Fruit fly (Drosophila melanogaster): ENCODE results near the gene CSN8.

CSN8 gene

dm6 chr2L:8370364-8371326, 6.0 kb downstream of the CSN8 start, which contains the start of gene CG17292 (continued):
- TF ChIP-seq CG8924 (tag; optimal IDR thresholded peaks at IDR 0.05) (peak; percentile 43), shn (GFP tag; optimal IDR thresholded peaks at IDR 0.05) (peak; percentile 46), ftz-f1 (GFP tag; optimal IDR thresholded peaks at IDR 0.05) (peak; percentile 67), scrt (GFP tag; optimal IDR thresholded peaks at IDR 0.05) (no peak), CG12769 (tag; optimal IDR thresholded peaks at IDR 0.05) (peak; percentile 75), CkIIα-i1 (GFP tag; IDR thresholded peaks at IDR 0.05) (no peak), Hr3 (GFP tag; optimal IDR thresholded peaks at IDR 0.05) (no peak), bowl (GFP tag; IDR thresholded peaks at IDR 0.05) (peak; percentile 59; the same call in 1 of the 2 replicates), CG11504 (tag; optimal IDR thresholded peaks at IDR 0.05) (peak; percentile 25), CG7928 (GFP tag; optimal IDR thresholded peaks at IDR 0.05) (peak; percentile 28), pho (GFP tag; optimal IDR thresholded peaks at IDR 0.05) (peak; percentile 37), pita (GFP tag; optimal IDR thresholded peaks at IDR 0.05) (no peak), CG8290 (GFP tag; optimal IDR thresholded peaks at IDR 0.05) (no peak), CG8290 (tag; optimal IDR thresholded peaks at IDR 0.05) (peak in 1 of 2 experiments; percentile 88), CG12391 (tag; optimal IDR thresholded peaks at IDR 0.05) (peak; percentile 42), ap (GFP tag; IDR thresholded peaks at IDR 0.05) (0 out of 2 replicates have a peak, but pooled peaks have one; percentile 39), grau (tag; optimal IDR thresholded peaks at IDR 0.05) (peak; percentile 39), tap (tag; optimal IDR thresholded peaks at IDR 0.05) (peak; percentile 24), Trl (optimal IDR thresholded peaks at IDR 0.05) (no peak), Trl (GFP tag; optimal IDR thresholded peaks at IDR 0.05) (peak; percentile 43), kni (GFP tag; optimal IDR thresholded peaks at IDR 0.05) (peak; percentile 25), Fer2 (tag; optimal IDR thresholded peaks at IDR 0.05) (no peak), Hr51 (GFP tag; optimal IDR thresholded peaks at IDR 0.05) (peak in 1 of 2 experiments; percentile 23), Sin3A (optimal IDR thresholded peaks at IDR 0.05) (no peak), nom (GFP tag; optimal IDR thresholded peaks at IDR 0.05) (no peak), sens-2 (GFP tag; IDR thresholded peaks at IDR 0.05) (no peak), TFAM (GFP tag; optimal IDR thresholded peaks at IDR 0.05) (no peak), CG9215 (GFP tag; IDR thresholded peaks at IDR 0.05) (no peak), B-H1 (GFP tag; IDR thresholded peaks at IDR 0.05) (no peak; the same call in 2 of the 3 replicates), CG8388 (GFP tag; optimal IDR thresholded peaks at IDR 0.05) (no peak), Usf (GFP tag; optimal IDR thresholded peaks at IDR 0.05) (no peak), CG1602 (GFP tag; optimal IDR thresholded peaks at IDR 0.05) (no peak), CG3407 (GFP tag; optimal IDR thresholded peaks at IDR 0.05) (peak; percentile 51), gcm (GFP tag; optimal IDR thresholded peaks at IDR 0.05) (peak; percentile 59), CG3065 (GFP tag; optimal IDR thresholded peaks at IDR 0.05) (no peak), Lhr (GFP tag; optimal IDR thresholded peaks at IDR 0.05) (no peak), CG2712 (tag; optimal IDR thresholded peaks at IDR 0.05) (peak; percentile 15), lola (GFP tag; optimal IDR thresholded peaks at IDR 0.05) (no peak), E2f2 (GFP tag; IDR thresholded peaks at IDR 0.05) (peak; percentile 66), CG18599 (GFP tag; optimal IDR thresholded peaks at IDR 0.05) (peak; percentile 56), CG9437 (GFP tag; optimal IDR thresholded peaks at IDR 0.05) (no peak), HLH3B (GFP tag; IDR thresholded peaks at IDR 0.05) (peak; percentile 60), CG12299 (tag; optimal IDR thresholded peaks at IDR 0.05) (no peak), Gug (GFP tag; IDR thresholded peaks at IDR 0.05) (peak; percentile 40; the same call in 2 of the 4 replicates), CG8944 (GFP tag; optimal IDR thresholded peaks at IDR 0.05) (no peak), bsh (GFP tag; optimal IDR thresholded peaks at IDR 0.05) (peak in 1 of 2 experiments; percentile 23), CG18764 (GFP tag; optimal IDR thresholded peaks at IDR 0.05) (peak; percentile 76), NC2β (GFP tag; optimal IDR thresholded peaks at IDR 0.05) (peak; percentile 32), jing (GFP tag; optimal IDR thresholded peaks at IDR 0.05) (no peak)

All from whole organism, embryonic.